Fruit fly (Drosophila melanogaster): ENCODE measurements around the gene Sf3a1.

Sf3a1 gene

dm6 chr3R:16996059-16996959 is 5.8 kb downstream of the Sf3a1 start, which contains the start of the genes EMC2A and CG3534 (continued):
- no peak for TF ChIP-seq CG17385 (GFP tag; optimal IDR thresholded peaks at IDR 0.05)
- TF ChIP-seq gsb-n (tag; optimal IDR thresholded peaks at IDR 0.05): no peak
- TF ChIP-seq emc (GFP tag; optimal IDR thresholded peaks at IDR 0.05): no peak
- TF ChIP-seq odd (GFP tag; optimal IDR thresholded peaks at IDR 0.05): no peak
- peak; percentile 59 for TF ChIP-seq Sin3A (optimal IDR thresholded peaks at IDR 0.05)
- no peak for TF ChIP-seq CG10209 (GFP tag; optimal IDR thresholded peaks at IDR 0.05)
- no peak for TF ChIP-seq tup (GFP tag; optimal IDR thresholded peaks at IDR 0.05)
- TF ChIP-seq pzg (GFP tag; optimal IDR thresholded peaks at IDR 0.05): peak; percentile 42
- peak; percentile 31 for TF ChIP-seq Sry-δ (GFP tag; optimal IDR thresholded peaks at IDR 0.05)
- TF ChIP-seq CG13624 (GFP tag; optimal IDR thresholded peaks at IDR 0.05): peak; percentile 6
- TF ChIP-seq bcd (GFP tag; optimal IDR thresholded peaks at IDR 0.05): peak; percentile 41
- no peak for TF ChIP-seq kay (GFP tag; optimal IDR thresholded peaks at IDR 0.05)
- no peak for TF ChIP-seq cad (GFP tag; optimal IDR thresholded peaks at IDR 0.05)
- no peak for TF ChIP-seq CG1602 (GFP tag; optimal IDR thresholded peaks at IDR 0.05)
- TF ChIP-seq exex (tag; optimal IDR thresholded peaks at IDR 0.05): peak; percentile 53
- TF ChIP-seq schlank (tag; optimal IDR thresholded peaks at IDR 0.05): no peak
- TF ChIP-seq B-H1 (GFP tag; IDR thresholded peaks at IDR 0.05): no peak
- TF ChIP-seq pan (optimal IDR thresholded peaks at IDR 0.05): no peak
- TF ChIP-seq pan (GFP tag; optimal IDR thresholded peaks at IDR 0.05 in 1 of 2, IDR thresholded peaks at IDR 0.05 in 1 of 2): no peak
- TF ChIP-seq dati (GFP tag; IDR thresholded peaks at IDR 0.05): no peak
- no peak for TF ChIP-seq CG12299 (tag; optimal IDR thresholded peaks at IDR 0.05)
- TF ChIP-seq Trl (optimal IDR thresholded peaks at IDR 0.05): peak in 1 of 2 experiments; percentile 8
- TF ChIP-seq Trl (GFP tag; optimal IDR thresholded peaks at IDR 0.05): no peak
- no peak for TF ChIP-seq h (optimal IDR thresholded peaks at IDR 0.05)
- no peak for TF ChIP-seq bigmax (GFP tag; optimal IDR thresholded peaks at IDR 0.05)
- TF ChIP-seq CG10654 (GFP tag; optimal IDR thresholded peaks at IDR 0.05): no peak
- TF ChIP-seq vvl (GFP tag; IDR thresholded peaks at IDR 0.05): peak; percentile 18; the same call in 1 of the 2 replicates
- TF ChIP-seq CG6272 (GFP tag; IDR thresholded peaks at IDR 0.05): no peak
- TF ChIP-seq zfh2 (GFP tag; optimal IDR thresholded peaks at IDR 0.05): no peak
- TF ChIP-seq HLH4C (GFP tag; IDR thresholded peaks at IDR 0.05; ENCODE audit: partially characterized antibody): no peak
- no peak for TF ChIP-seq CG12744 (GFP tag; optimal IDR thresholded peaks at IDR 0.05)
- no peak for TF ChIP-seq pho (GFP tag; optimal IDR thresholded peaks at IDR 0.05)
- TF ChIP-seq Spps (tag; optimal IDR thresholded peaks at IDR 0.05): no peak
- no peak for TF ChIP-seq sqz (GFP tag; optimal IDR thresholded peaks at IDR 0.05)
- no peak for TF ChIP-seq nom (GFP tag; optimal IDR thresholded peaks at IDR 0.05)
- TF ChIP-seq hb (GFP tag; IDR thresholded peaks at IDR 0.05; ENCODE audit: partially characterized antibody): no peak
- no peak for TF ChIP-seq toy (GFP tag; IDR thresholded peaks at IDR 0.05)
- TF ChIP-seq caup (GFP tag; optimal IDR thresholded peaks at IDR 0.05; ENCODE audit: severe bottlenecking): no peak
- TF ChIP-seq CG34376 (GFP tag; optimal IDR thresholded peaks at IDR 0.05): peak; percentile 63
- TF ChIP-seq CG31365 (tag; optimal IDR thresholded peaks at IDR 0.05): no peak
- TF ChIP-seq CG11560 (tag; IDR thresholded peaks at IDR 0.05): no peak
- TF ChIP-seq nau (GFP tag; optimal IDR thresholded peaks at IDR 0.05): no peak
- no peak for TF ChIP-seq wor (GFP tag; IDR thresholded peaks at IDR 0.05)
- no peak for TF ChIP-seq CG33213 (GFP tag; optimal IDR thresholded peaks at IDR 0.05)
- no peak for TF ChIP-seq zfh1 (GFP tag; IDR thresholded peaks at IDR 0.05)
- TF ChIP-seq pita (GFP tag; optimal IDR thresholded peaks at IDR 0.05): no peak
- TF ChIP-seq peb (GFP tag; IDR thresholded peaks at IDR 0.05): no peak
- TF ChIP-seq CG7963 (GFP tag; IDR thresholded peaks at IDR 0.05; ENCODE audit: partially characterized antibody): no peak
- no peak for TF ChIP-seq Hr39 (optimal IDR thresholded peaks at IDR 0.05)
- TF ChIP-seq CG32532 (GFP tag; IDR thresholded peaks at IDR 0.05): peak; percentile 57
- no peak for TF ChIP-seq ssp (GFP tag; IDR thresholded peaks at IDR 0.05)
